Worm (Caenorhabditis elegans) whole organism, L2 larva: ENCODE measurements around the gene set-2.

Source experiments
- C34F6.9 ChIP-seq: fragments of 150-350 bp; optimal IDR thresholded peaks from 2 replicates; lab custom pipeline; 2014; ENCODE audit warnings: missing biosample characterization, missing genetic modification characterization
- F13H6.1 ChIP-seq: sonication (generic microtip); optimal IDR thresholded peaks from 2 replicates; lab custom pipeline; 2016; ENCODE audit warnings: missing genetic modification characterization, missing compliant biosample characterization
- R02D3.7 ChIP-seq: fragments of 150-350 bp; optimal IDR thresholded peaks from 2 replicates; lab custom pipeline; 2014; ENCODE audit warnings: missing biosample characterization, missing genetic modification characterization
- Y55F3AM.14 ChIP-seq: fragments of 200-800 bp; sonication (Bioruptor generic); optimal IDR thresholded peaks from 2 replicates; lab custom pipeline; 2018; ENCODE audit warnings: mild to moderate bottlenecking, missing genetic modification characterization, missing compliant biosample characterization
- ZK546.5 ChIP-seq: sonication (generic microtip); optimal IDR thresholded peaks from 2 replicates; lab custom pipeline; 2017; ENCODE audit warnings: missing biosample characterization, missing genetic modification characterization
- alr-1 ChIP-seq: fragments of 150-350 bp; optimal IDR thresholded peaks from 2 replicates; lab custom pipeline; 2014; ENCODE audit warnings: missing biosample characterization, missing genetic modification characterization
- aly-2 ChIP-seq: fragments of 150-350 bp; optimal IDR thresholded peaks from 2 replicates; lab custom pipeline; 2014; ENCODE audit warnings: missing biosample characterization, missing genetic modification characterization
- ama-1 ChIP-seq: fragments of 150-350 bp; optimal IDR thresholded peaks from 2 replicates; lab custom pipeline; 2018; ENCODE audit warnings: inconsistent platforms
- ceh-16 ChIP-seq: fragments of 150-350 bp; optimal IDR thresholded peaks from 2 replicates; lab custom pipeline; 2014; ENCODE audit warnings: missing biosample characterization, missing genetic modification characterization
- ceh-82 ChIP-seq: fragments of 150-350 bp; optimal IDR thresholded peaks from 2 replicates; lab custom pipeline; 2014; ENCODE audit warnings: missing biosample characterization, missing genetic modification characterization
- crh-2 ChIP-seq: sonication (generic microtip); optimal IDR thresholded peaks from 2 replicates; lab custom pipeline; 2017; ENCODE audit warnings: missing biosample characterization, missing genetic modification characterization
- dmd-4 ChIP-seq: sonication (generic microtip); optimal IDR thresholded peaks from 2 replicates; lab custom pipeline; 2017; ENCODE audit warnings: missing biosample characterization, missing genetic modification characterization
- egl-27 ChIP-seq: sonication (generic microtip); optimal IDR thresholded peaks from 3 replicates; lab custom pipeline; 2017; ENCODE audit warnings: missing biosample characterization, missing genetic modification reagents, missing genetic modification characterization
- elt-3 ChIP-seq: sonication (generic microtip); optimal IDR thresholded peaks from 2 replicates; lab custom pipeline; 2017; ENCODE audit warnings: missing biosample characterization, missing genetic modification characterization
- fos-1 ChIP-seq: fragments of 150-350 bp; optimal IDR thresholded peaks from 2 replicates; lab custom pipeline; 2014; ENCODE audit warnings: missing biosample characterization, missing genetic modification characterization
- gmeb-1 ChIP-seq: fragments of 150-350 bp; optimal IDR thresholded peaks from 2 replicates; lab custom pipeline; 2014; ENCODE audit warnings: missing biosample characterization, missing genetic modification characterization
- lin-11 ChIP-seq: fragments of 150-350 bp; sonication (generic microtip); optimal IDR thresholded peaks from 2 replicates; lab custom pipeline; 2014; ENCODE audit warnings: missing biosample characterization, missing genetic modification characterization, inconsistent platforms, mixed read lengths
- lin-39 ChIP-seq: fragments of 150-350 bp; optimal IDR thresholded peaks from 2 replicates; lab custom pipeline; 2014; ENCODE audit warnings: missing biosample characterization, missing genetic modification reagents, missing genetic modification characterization
- mab-5 ChIP-seq: fragments of 150-350 bp; optimal IDR thresholded peaks from 2 replicates; lab custom pipeline; 2014; ENCODE audit warnings: missing biosample characterization, missing genetic modification characterization
- nhr-10 ChIP-seq: sonication (generic microtip); optimal IDR thresholded peaks from 2 replicates; lab custom pipeline; 2017; ENCODE audit warnings: missing biosample characterization, missing genetic modification characterization
- nhr-11 ChIP-seq: fragments of 150-350 bp; optimal IDR thresholded peaks from 2 replicates; lab custom pipeline; 2014; ENCODE audit warnings: missing biosample characterization, missing genetic modification characterization
- nhr-12 ChIP-seq: fragments of 150-350 bp; optimal IDR thresholded peaks from 2 replicates; lab custom pipeline; 2014; ENCODE audit warnings: missing biosample characterization, missing genetic modification characterization
- nhr-129 ChIP-seq: fragments of 150-350 bp; optimal IDR thresholded peaks from 2 replicates; lab custom pipeline; 2014; ENCODE audit warnings: missing biosample characterization, missing genetic modification characterization
- nhr-21 ChIP-seq: fragments of 150-350 bp; optimal IDR thresholded peaks from 2 replicates; lab custom pipeline; 2014; ENCODE audit warnings: missing biosample characterization, missing genetic modification characterization
- nhr-23 ChIP-seq: fragments of 150-350 bp; optimal IDR thresholded peaks from 2 replicates; lab custom pipeline; 2014; ENCODE audit warnings: missing biosample characterization, missing genetic modification reagents, missing genetic modification characterization
- nhr-237 ChIP-seq: fragments of 150-350 bp; optimal IDR thresholded peaks from 2 replicates; lab custom pipeline; 2014; ENCODE audit warnings: missing biosample characterization, missing genetic modification characterization
- nhr-25 ChIP-seq: fragments of 150-350 bp; sonication (generic microtip); optimal IDR thresholded peaks from 3 replicates; lab custom pipeline; 2014; ENCODE audit warnings: missing biosample characterization, missing genetic modification characterization
- nhr-6 ChIP-seq: fragments of 150-350 bp; optimal IDR thresholded peaks from 2 replicates; lab custom pipeline; 2014; ENCODE audit warnings: missing biosample characterization, missing genetic modification characterization
- nhr-77 ChIP-seq: fragments of 150-350 bp; optimal IDR thresholded peaks from 2 replicates; lab custom pipeline; 2014; ENCODE audit warnings: missing biosample characterization, missing genetic modification characterization
- peb-1 ChIP-seq: fragments of 150-350 bp; optimal IDR thresholded peaks from 2 replicates; lab custom pipeline; 2014; ENCODE audit warnings: missing biosample characterization, missing genetic modification characterization
- sem-4 ChIP-seq: fragments of 150-350 bp; optimal IDR thresholded peaks from 2 replicates; lab custom pipeline; 2014; ENCODE audit warnings: missing biosample characterization, missing genetic modification reagents, missing genetic modification characterization
- skn-1 ChIP-seq: sonication (generic microtip); optimal IDR thresholded peaks from 2 replicates; lab custom pipeline; 2017; ENCODE audit warnings: missing biosample characterization, missing genetic modification characterization
- sma-9 ChIP-seq, 2 experiments: fragments of 150-350 bp in 1 of 2; sonication (generic microtip) in 1 of 2; optimal IDR thresholded peaks; 2 replicates each; lab custom pipeline; 2014 to 2016; ENCODE audit warnings: missing genetic modification characterization in 2 of 2, mild to moderate bottlenecking in 1 of 2, missing biosample characterization in 1 of 2, missing compliant biosample characterization in 1 of 2, missing genetic modification reagents in 1 of 2, moderate library complexity in 1 of 2
- snpc-4 ChIP-seq: fragments of 150-350 bp; optimal IDR thresholded peaks from 2 replicates; lab custom pipeline; 2014; ENCODE audit warnings: missing biosample characterization, missing genetic modification characterization
- unc-39 ChIP-seq: fragments of 150-350 bp; optimal IDR thresholded peaks from 2 replicates; lab custom pipeline; 2014; ENCODE audit warnings: missing biosample characterization, missing genetic modification characterization
- unc-55 ChIP-seq: fragments of 150-350 bp; sonication (generic microtip); optimal IDR thresholded peaks from 3 replicates; lab custom pipeline; 2014; ENCODE audit warnings: missing biosample characterization, missing genetic modification reagents, missing genetic modification characterization
- zag-1 ChIP-seq: fragments of 150-350 bp; optimal IDR thresholded peaks from 2 replicates; lab custom pipeline; 2014; ENCODE audit warnings: missing biosample characterization, missing genetic modification characterization
- ztf-11 ChIP-seq: sonication (generic microtip); optimal IDR thresholded peaks from 2 replicates; lab custom pipeline; 2017; ENCODE audit warnings: missing biosample characterization, missing genetic modification characterization
- ztf-4 ChIP-seq: fragments of 150-350 bp; optimal IDR thresholded peaks from 2 replicates; lab custom pipeline; 2014; ENCODE audit warnings: missing biosample characterization, missing genetic modification characterization

Gene set-2

DNA sequence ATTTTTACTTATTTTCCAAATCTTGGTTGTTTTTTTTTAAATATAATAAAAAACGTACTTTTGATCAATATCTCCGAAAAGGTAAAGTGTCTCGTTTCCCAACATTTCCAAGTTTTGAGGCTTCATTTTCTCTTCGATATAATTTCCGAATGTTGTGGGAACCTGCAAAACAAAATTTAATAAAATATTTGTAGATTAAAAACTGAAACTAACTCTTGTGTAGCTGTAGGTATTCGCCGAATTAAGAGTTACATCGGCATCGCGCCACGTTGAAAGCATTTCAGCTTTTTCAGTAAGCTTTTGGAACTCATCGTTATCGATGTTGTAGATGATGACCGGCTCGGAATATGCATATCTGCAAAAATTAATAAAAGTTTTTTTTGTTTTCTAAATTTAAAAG is 32.4 kb upstream of the set-2 start, which contains the start of gene vps-22:
vps-22 (minus strand) TSS at position 101 of the 400 bp plus-strand sequence.
- TF ChIP-seq snpc-4 (tag; lab: Kevin White, UChicago) (no peak), ZK546.5 (no peak), dmd-4 (tag; lab: Kevin White, UChicago) (no peak), sma-9 (GFP tag; optimal IDR thresholded peaks at IDR 0.05; lab: Kevin White, UChicago) (no peak), sma-9 (tag; optimal IDR thresholded peaks at IDR 0.05; lab: Kevin White, UChicago) (no peak), alr-1 (tag; lab: Kevin White, UChicago) (no peak), nhr-12 (tag; lab: Kevin White, UChicago) (no peak), C34F6.9 (tag; lab: Kevin White, UChicago) (no peak), mab-5 (no peak), lin-11 (tag; lab: Kevin White, UChicago) (no peak), ztf-4 (no peak), nhr-6 (tag; lab: Kevin White, UChicago) (no peak), fos-1 (no peak), nhr-10 (tag; lab: Kevin White, UChicago) (no peak), nhr-237 (no peak), gmeb-1 (tag; lab: Kevin White, UChicago) (no peak), sem-4 (tag; lab: Kevin White, UChicago) (no peak), nhr-11 (no peak), aly-2 (tag; lab: Kevin White, UChicago) (no peak), F13H6.1 (tag; lab: Kevin White, UChicago) (no peak), peb-1 (no peak)

ce11 chrIII:4961281-4961680 is 31.3 kb upstream of the set-2 start:
- no peak for TF ChIP-seq nhr-21 (tag; lab: Kevin White, UChicago)
- no peak for TF ChIP-seq sma-9 (GFP tag; optimal IDR thresholded peaks at IDR 0.05; lab: Kevin White, UChicago)
- TF ChIP-seq sma-9 (tag; optimal IDR thresholded peaks at IDR 0.05; lab: Kevin White, UChicago), result no peak
- TF ChIP-seq skn-1, result no peak
- TF ChIP-seq ama-1, result no peak
- no peak for TF ChIP-seq nhr-77 (tag; lab: Kevin White, UChicago)
- TF ChIP-seq nhr-6 (tag; lab: Kevin White, UChicago), result no peak
- TF ChIP-seq ceh-16 (tag; lab: Kevin White, UChicago), result no peak
- no peak for TF ChIP-seq fos-1
- TF ChIP-seq crh-2 (tag; lab: Kevin White, UChicago), result no peak
- no peak for TF ChIP-seq ZK546.5
- no peak for TF ChIP-seq zag-1 (tag; lab: Kevin White, UChicago)
- TF ChIP-seq peb-1, result no peak
- TF ChIP-seq egl-27 (tag; lab: Kevin White, UChicago), result no peak
- TF ChIP-seq lin-39 (tag; lab: Kevin White, UChicago), result no peak
- no peak for TF ChIP-seq aly-2 (tag; lab: Kevin White, UChicago)

DNA sequence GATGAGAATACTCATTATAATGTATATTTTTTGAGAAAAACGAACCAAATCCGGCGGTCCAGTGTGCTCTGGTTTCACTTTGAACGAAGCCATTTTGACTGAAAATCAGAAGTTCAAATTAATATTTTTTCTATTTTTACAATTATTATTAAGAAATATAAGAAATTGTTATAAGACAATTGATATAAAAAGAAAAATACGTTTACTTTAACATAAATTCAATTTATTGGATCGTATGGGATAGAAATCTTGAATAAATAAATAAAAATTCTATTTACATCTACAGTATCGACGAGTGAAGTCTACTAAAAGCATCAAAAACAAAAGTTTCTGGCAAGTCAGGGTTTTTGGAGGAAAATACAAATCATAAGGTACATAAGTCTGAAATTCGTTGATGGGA is 30.2 kb upstream of the set-2 start, which contains the start of gene C27F2.4:
C27F2.4 (minus strand) TSS at position 101 of the 400 bp plus-strand sequence.
- TF ChIP-seq lin-11 (tag; lab: Kevin White, UChicago) (no peak), R02D3.7 (tag; lab: Kevin White, UChicago) (no peak), nhr-23 (no peak), ceh-82 (tag; lab: Kevin White, UChicago) (no peak), lin-39 (tag; lab: Kevin White, UChicago) (no peak), elt-3 (tag; lab: Kevin White, UChicago) (no peak), dmd-4 (tag; lab: Kevin White, UChicago) (no peak)

DNA sequence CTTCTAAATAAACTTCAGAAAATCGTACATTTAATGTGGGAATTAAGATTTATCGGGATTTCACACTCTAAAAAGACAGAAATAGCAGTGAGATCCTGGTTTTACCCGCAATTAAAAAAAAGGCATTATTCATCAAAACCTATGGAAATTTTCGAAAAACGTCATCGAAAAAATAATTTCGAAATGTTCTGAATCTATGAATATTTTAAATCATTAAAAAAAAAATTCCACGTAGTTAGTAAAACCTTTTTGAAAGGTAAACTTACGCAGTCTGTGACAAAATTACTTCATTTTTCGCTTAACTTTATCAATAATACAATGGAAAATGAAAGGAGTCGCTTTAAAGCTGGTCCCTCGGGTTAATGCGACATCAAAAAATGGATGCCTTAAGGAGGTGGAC is 26.6 kb upstream of the set-2 start, which contains the start of gene C26E6.1:
C26E6.1 (plus strand) TSS at position 301 of the 400 bp plus-strand sequence.
- no peak for TF ChIP-seq nhr-237

- TF ChIP-seq ztf-11 (tag; lab: Kevin White, UChicago), result no peak
- TF ChIP-seq, all 48 proteins: peak for 0
These were observed 23.0 kb upstream of the set-2 start for ce11 chrIII:4952970-4953369.

DNA sequence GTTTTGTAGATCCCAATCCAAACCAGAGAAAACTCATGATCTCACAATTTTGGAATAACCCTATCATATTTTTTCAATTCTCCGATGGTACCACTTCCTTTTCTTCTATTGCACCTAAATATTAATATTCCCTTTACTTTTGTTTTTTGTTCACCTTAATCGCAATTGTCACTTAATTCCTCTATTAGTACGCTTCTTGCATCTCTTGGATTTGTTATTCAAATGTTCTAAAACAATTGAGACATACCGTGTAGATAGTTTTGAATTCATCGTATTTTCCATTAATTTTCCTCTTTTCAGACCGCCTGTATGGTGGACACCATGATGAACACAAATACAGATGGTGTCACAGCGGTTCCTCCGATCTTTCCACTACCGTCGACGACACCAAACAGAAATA is 21.8 kb upstream of the set-2 start, which contains the start of gene flh-2:
flh-2 (plus strand) TSS at position 301 of the 400 bp plus-strand sequence.
- TF ChIP-seq Y55F3AM.14 (GFP tag; lab: Kevin White, UChicago), result no peak
- TF ChIP-seq nhr-129, result no peak
- no peak for TF ChIP-seq nhr-25
- no peak for TF ChIP-seq unc-55 (GFP tag; lab: Kevin White, UChicago)
- no peak for TF ChIP-seq unc-39
- TF ChIP-seq dmd-4 (tag; lab: Kevin White, UChicago), result no peak
- TF ChIP-seq, all 48 proteins: peak for 0
